Worm (Caenorhabditis elegans): ENCODE data around the gene C09B9.2.

Gene C09B9.2

DNA sequence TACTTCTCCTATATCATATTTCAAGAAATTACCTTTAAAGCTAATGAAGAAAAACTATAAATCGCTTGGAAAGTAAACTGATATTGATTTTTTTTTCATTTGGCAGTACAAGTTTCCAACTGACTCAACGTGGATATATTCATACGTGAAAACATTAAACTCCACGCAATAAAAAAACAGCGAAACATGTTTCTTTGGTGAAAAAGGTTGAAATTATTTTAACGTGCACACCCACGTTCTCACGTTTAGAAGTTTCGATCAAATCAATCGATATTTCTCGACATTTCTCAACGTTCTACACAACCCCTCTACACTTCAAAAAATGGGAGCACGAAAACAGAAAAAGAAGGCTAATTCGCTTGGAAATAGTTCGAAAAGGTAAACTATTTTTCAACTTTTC lies at the start of gene C09B9.2, which contains the start of gene best-6:
Gene C09B9.2 (plus strand): TSS at position 314 of the 400 bp plus-strand sequence.
Gene best-6 (minus strand): TSS at position 101 of the 400 bp plus-strand sequence.
- no peak for TF ChIP-seq him-1 (tag; optimal IDR thresholded peaks at IDR 0.05)
- no peak for TF ChIP-seq W03F9.2 (tag; optimal IDR thresholded peaks at IDR 0.05)
- no peak for TF ChIP-seq dao-5 (tag; optimal IDR thresholded peaks at IDR 0.05)

DNA sequence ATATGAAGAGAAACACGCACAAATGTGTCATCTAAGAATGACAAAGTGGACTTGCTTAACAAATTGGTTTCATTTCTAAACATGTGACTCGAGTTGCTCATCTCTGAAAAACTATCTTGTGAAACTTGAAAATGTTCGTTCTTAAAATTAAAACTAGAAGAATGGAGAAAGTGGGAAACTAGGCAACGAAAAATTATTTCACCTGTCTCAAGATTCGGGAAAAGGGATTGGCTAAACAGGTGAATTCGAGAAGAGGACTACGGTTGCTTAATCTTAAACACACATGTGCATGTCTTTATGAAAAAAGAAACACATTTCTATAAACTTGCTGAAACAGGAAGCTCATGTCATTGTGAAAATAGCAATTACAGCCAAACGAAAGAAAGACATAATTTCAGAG lies 48.1 kb upstream of the C09B9.2 start, which contains the start of gene srz-24:
Gene srz-24 (minus strand): TSS at position 101 of the 400 bp plus-strand sequence.
- TF ChIP-seq dao-5 (tag; optimal IDR thresholded peaks at IDR 0.05) (no peak), W03F9.2 (tag; optimal IDR thresholded peaks at IDR 0.05) (no peak), him-1 (tag; optimal IDR thresholded peaks at IDR 0.05) (no peak)

DNA sequence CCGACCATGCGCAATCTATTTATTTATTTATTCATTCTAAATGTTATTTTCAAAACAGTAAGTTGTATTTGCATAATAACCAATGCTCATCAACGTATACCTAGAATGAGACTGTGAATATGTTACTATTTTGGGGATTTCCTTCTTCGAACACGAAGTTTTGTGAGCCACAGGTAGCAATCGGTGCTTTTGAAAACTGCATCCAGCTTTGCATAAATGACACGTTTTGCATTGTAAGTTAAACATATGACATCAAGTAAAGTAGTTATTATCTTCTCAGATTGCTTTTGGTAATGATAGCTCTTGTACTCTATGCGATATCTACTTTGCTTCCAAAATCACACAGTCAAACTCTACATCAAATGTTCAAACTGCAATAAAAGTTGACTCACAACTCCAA lies 46.6 kb upstream of the C09B9.2 start, which contains the start of gene E03H12.4:
Gene E03H12.4 (plus strand): TSS at position 120 of the 400 bp plus-strand sequence.
- TF ChIP-seq dao-5 (tag; optimal IDR thresholded peaks at IDR 0.05) (no peak), W03F9.2 (tag; optimal IDR thresholded peaks at IDR 0.05) (no peak), him-1 (tag; optimal IDR thresholded peaks at IDR 0.05) (no peak)

DNA sequence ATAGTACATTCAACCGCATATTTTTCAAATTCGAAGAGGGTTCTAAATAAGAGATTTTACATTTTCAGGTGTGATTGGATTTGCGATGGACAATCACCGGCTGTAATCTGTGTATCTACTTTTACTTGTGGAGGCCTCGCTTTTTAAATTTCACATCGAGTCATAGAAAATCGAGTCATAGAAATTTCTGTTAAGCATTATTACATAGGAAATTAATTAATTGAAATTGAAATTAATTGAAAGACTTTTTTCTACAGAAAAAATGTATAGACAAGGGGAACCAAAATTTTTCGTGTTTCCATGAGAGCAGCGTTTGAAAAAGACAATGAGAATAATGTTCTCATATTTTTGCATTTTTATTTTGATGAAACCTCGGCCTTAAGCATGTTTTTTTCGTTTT lies 45.3 kb upstream of the C09B9.2 start, which contains the start of gene clec-176:
Gene clec-176 (plus strand): TSS at position 301 of the 400 bp plus-strand sequence.
- TF ChIP-seq dao-5 (tag; optimal IDR thresholded peaks at IDR 0.05) = no peak
- no peak for TF ChIP-seq him-1 (tag; optimal IDR thresholded peaks at IDR 0.05)
- no peak for TF ChIP-seq W03F9.2 (tag; optimal IDR thresholded peaks at IDR 0.05)

DNA sequence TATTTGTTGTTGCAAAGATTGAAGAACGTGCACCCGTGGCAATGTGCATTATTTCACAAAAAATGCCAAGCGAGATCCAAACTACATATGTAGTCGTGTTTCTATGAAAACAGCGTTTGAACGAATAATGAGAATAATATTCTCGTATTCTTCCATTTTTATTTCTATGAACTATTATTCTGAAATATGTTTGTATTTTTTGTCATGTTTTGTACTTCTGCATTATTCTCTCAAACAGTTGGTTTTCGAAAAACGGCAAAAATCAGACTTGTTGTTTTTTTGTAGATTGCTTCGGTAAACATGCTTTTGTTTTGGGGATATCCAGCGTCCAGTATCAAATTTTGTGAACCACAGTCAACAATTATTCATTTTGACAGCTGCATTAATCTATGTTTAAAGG lies 42.8 kb upstream of the C09B9.2 start, which contains the start of gene clec-177:
Gene clec-177 (plus strand): TSS at position 301 of the 400 bp plus-strand sequence.
- TF ChIP-seq W03F9.2 (tag; optimal IDR thresholded peaks at IDR 0.05) (no peak), him-1 (tag; optimal IDR thresholded peaks at IDR 0.05) (no peak), dao-5 (tag; optimal IDR thresholded peaks at IDR 0.05) (no peak)

DNA sequence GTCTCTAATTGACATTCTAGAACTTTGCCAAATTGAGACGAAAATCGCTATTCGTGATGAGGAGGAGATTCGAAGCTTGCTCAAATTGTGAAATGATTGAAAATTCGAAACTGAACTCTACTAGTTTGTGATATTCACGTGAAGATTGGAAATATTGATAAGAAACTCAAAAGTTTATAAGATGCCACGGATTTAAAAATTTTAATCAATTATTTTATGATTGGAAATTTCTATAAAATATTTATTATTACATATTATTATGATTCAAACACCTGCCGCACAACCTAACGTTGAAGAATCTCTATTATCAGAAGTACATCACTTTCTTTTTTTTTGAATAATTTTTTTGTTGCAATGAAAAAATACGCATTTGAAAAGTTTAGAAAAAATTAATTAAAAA lies 40.6 kb upstream of the C09B9.2 start, which contains the start of gene E03H12.7:
Gene E03H12.7 (minus strand): TSS at position 101 of the 400 bp plus-strand sequence.
- TF ChIP-seq W03F9.2 (tag; optimal IDR thresholded peaks at IDR 0.05) (no peak), dao-5 (tag; optimal IDR thresholded peaks at IDR 0.05) (no peak), him-1 (tag; optimal IDR thresholded peaks at IDR 0.05) (no peak)

DNA sequence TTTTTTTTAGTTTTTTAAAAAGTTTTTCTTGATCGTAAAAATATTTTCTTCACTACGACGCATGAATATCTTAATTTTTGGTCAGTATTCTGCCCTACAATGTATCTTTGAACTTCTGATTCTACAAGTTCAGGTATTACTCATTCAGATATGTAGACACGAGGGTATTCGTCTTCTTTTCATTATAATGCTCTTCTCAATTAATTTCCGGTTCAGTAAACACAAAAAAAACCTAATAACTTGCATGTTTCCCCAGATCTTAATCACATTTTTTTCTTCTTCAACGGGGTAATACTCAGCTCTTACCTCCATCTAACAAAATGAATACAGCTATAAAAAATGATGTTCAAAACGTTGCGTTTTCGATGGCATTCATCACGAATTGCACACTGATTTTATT lies 37.0 kb upstream of the C09B9.2 start, which contains the start of gene str-162:
Gene str-162 (plus strand): TSS at position 301 of the 400 bp plus-strand sequence.
- TF ChIP-seq him-1 (tag; optimal IDR thresholded peaks at IDR 0.05) (no peak), W03F9.2 (tag; optimal IDR thresholded peaks at IDR 0.05) (no peak), dao-5 (tag; optimal IDR thresholded peaks at IDR 0.05) (no peak)

DNA sequence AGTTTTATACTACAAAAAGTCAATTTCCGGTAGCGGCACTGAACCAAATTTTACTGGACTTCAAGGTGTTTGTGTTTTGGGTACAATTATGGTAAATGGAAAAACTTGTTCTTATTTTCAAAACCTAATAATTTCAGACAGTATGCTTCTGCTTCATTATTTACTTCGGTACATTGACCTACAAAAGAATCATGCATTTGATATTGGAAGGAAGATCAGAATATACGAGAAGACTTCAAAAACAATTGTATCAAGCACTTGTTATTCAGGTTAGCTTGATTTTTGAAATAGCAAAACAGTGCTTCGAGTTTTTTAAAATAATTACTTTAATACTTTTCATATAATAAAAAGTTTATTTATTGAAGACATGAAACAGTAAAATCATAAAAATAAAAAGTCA lies 36.0 kb upstream of the C09B9.2 start:
- TF ChIP-seq dao-5 (tag; optimal IDR thresholded peaks at IDR 0.05) = no peak
- TF ChIP-seq him-1 (tag; optimal IDR thresholded peaks at IDR 0.05) = no peak
- TF ChIP-seq W03F9.2 (tag; optimal IDR thresholded peaks at IDR 0.05) = no peak

DNA sequence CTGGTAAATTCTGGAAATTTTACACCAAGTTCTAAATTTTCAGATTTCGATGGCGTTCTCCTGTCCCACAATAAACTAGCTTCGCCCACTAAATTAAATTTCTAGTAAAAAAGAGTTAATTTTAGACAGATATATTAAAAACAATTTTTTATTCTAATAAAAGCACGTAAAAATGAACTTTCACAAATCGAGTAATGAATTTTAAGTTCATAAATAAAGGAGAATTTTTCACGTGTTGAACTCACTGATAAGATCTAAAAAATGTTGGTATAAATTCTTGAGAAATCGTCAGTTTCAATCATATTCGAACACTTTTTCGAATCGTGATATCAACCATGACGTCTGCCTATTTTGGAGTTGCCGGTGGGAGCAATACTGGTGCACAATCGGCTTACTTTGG lies 33.2 kb upstream of the C09B9.2 start, which contains the start of gene ssq-2:
Gene ssq-2 (plus strand): TSS at position 301 of the 400 bp plus-strand sequence.
- TF ChIP-seq him-1 (tag; optimal IDR thresholded peaks at IDR 0.05) (no peak), dao-5 (tag; optimal IDR thresholded peaks at IDR 0.05) (no peak), W03F9.2 (tag; optimal IDR thresholded peaks at IDR 0.05) (no peak)

DNA sequence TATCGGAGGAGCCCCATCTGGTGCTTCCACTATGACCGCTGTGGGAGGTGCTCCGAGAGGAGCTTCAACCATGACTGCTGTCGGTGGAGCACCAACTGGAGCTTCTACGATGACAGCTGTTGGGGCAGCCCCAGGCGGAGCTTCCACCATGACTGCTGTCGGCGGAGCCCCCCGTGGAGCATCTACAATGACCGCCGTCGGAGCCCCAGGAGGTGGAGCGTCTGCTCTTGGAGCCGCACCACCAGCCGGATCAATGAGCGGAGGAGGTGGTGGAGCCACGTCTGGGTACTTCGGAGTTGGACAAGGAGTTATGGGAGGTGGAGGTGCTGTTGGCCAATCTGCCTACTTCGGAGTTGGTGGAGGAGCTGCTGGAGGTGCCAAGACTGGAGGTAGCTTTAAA lies 32.1 kb upstream of the C09B9.2 start:
- TF ChIP-seq him-1 (tag; optimal IDR thresholded peaks at IDR 0.05) = no peak
- TF ChIP-seq W03F9.2 (tag; optimal IDR thresholded peaks at IDR 0.05) = no peak
- TF ChIP-seq dao-5 (tag; optimal IDR thresholded peaks at IDR 0.05) = no peak

DNA sequence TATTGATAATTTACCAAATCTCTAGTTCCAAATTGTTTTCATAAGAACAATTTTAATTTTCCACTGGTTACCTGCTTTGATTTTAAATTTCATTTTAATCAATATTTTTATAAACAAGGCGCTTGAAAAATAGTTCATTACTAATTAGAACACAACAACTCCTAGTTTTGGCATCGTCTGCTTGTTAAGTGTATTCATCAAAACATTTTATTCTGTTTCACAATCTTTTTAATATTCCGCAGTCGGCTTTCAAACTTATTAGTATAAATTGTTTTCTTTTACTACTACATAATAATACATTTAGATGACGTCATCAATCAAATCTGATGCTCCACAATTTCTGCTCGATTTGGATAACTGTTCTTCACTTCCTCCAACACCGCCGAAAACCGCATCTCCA lies 26.6 kb upstream of the C09B9.2 start, which contains the start of gene pes-1:
Gene pes-1 (plus strand): TSS at position 301 of the 400 bp plus-strand sequence.
- no peak for TF ChIP-seq dao-5 (tag; optimal IDR thresholded peaks at IDR 0.05)
- TF ChIP-seq him-1 (tag; optimal IDR thresholded peaks at IDR 0.05) = no peak
- no peak for TF ChIP-seq W03F9.2 (tag; optimal IDR thresholded peaks at IDR 0.05)

DNA sequence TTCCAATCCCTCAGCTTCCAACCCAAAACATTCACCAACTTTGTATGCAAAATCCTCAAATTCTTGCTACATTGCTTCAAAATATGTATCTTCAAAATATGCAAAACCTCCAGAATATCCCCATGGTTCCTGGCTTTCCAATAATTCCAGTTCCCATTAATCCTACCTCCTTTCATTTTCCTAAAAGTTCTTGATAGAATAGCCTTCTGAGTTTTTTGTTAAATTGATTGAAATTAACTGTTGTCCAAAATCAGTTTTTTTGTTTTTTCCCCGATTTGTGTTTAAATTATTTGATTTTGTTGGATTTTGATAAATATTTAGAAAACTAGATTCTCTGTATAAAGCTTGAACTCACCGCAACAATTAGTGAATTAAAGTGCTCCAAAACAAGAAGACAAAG lies 23.9 kb upstream of the C09B9.2 start:
- TF ChIP-seq W03F9.2 (tag; optimal IDR thresholded peaks at IDR 0.05) (no peak), dao-5 (tag; optimal IDR thresholded peaks at IDR 0.05) (no peak), him-1 (tag; optimal IDR thresholded peaks at IDR 0.05) (no peak)

DNA sequence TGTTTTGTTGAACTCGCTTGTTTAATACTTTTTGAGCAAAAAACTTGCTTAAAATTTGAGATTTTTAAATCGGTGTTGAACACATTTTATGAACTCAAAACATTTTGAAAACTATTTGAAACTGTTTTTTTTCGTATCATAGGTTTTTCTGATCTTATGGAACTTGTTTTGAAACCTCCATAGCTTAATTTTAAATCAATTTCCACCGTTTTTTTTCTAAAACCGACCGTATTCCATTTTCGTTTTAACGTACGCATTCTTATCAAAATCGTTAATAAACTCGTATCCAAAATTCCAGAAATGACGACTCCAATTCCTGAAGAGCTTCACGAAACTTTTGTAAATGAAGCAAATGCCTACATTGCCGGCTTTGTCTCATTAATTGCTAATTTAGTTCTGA lies 20.7 kb upstream of the C09B9.2 start, which contains the start of gene srm-2:
Gene srm-2 (plus strand): TSS at position 301 of the 400 bp plus-strand sequence.
- TF ChIP-seq W03F9.2 (tag; optimal IDR thresholded peaks at IDR 0.05) (no peak), dao-5 (tag; optimal IDR thresholded peaks at IDR 0.05) (no peak), him-1 (tag; optimal IDR thresholded peaks at IDR 0.05) (no peak)

DNA sequence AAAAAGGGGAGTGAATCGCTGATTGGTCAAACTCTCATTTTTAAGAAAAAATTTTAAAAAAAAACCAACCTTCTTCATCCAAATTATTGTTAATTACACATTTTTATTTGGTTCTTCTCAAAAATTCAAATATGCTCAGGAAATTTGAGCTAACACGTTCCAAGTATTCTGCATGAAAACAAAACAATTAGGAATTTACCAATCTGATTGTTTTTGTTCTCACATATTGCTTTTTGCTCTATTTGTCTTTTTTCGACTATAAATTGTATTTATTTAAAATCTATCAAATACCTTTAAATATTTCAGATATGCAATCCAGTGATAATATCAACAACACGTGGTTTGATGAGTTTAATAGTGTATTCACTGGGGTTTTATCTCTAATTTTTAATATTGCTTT lies 16.9 kb upstream of the C09B9.2 start, which contains the start of gene srm-1:
Gene srm-1 (plus strand): TSS at position 301 of the 400 bp plus-strand sequence.
- TF ChIP-seq him-1 (tag; optimal IDR thresholded peaks at IDR 0.05) = no peak
- TF ChIP-seq W03F9.2 (tag; optimal IDR thresholded peaks at IDR 0.05) = no peak
- TF ChIP-seq dao-5 (tag; optimal IDR thresholded peaks at IDR 0.05) = no peak

Data from whole organism, L4/young adult.